Worm (Caenorhabditis elegans): ENCODE data around the gene Y55D5A.3.

DNA sequence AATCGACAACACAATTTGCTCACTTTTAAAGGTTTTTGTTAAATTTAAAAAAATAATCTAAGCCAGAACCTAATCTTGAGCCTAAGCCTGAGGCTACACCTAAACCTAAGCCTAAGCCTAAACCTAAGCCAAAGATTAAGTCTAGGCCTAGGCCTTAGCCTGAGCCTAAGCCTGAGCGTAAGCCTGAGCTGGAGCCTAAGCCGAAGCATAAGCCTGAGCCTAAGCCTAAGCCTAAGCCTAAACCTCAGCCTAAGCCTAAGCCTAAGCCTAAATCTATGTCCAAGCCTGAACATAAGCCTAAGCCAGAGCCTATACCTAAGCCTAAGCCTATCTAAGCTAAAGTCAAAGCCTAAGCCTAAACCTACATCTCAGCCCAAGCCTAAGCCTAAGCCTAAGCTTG lies 37.8 kb downstream of the Y55D5A.3 start:
- TF ChIP-seq ztf-11 (tag; optimal IDR thresholded peaks at IDR 0.05) (no peak), unc-62 (GFP tag; optimal IDR thresholded peaks at IDR 0.05) (no peak), nhr-28 (tag; optimal IDR thresholded peaks at IDR 0.05) (no peak), nhr-76 (tag; optimal IDR thresholded peaks at IDR 0.05) (no peak)
